Worm (Caenorhabditis elegans) whole organism, L4 larva: Measurements from ENCODE around the gene grk-1.

Experiments
- F37D6.2 ChIP-seq: sonication (generic microtip); optimal IDR thresholded peaks from 2 replicates; lab custom pipeline; 2016; ENCODE audit warnings: mild to moderate bottlenecking, missing genetic modification characterization, missing compliant biosample characterization
- F49E8.2 ChIP-seq: sonication (generic microtip); optimal IDR thresholded peaks from 2 replicates; lab custom pipeline; 2016; ENCODE audit warnings: missing compliant biosample characterization, mild to moderate bottlenecking, missing genetic modification characterization, borderline replicate concordance
- Y105C5A.15 ChIP-seq: fragments of 200-800 bp; sonication (Bioruptor generic); IDR thresholded peaks from 2 replicates; pipeline ENCODE4 v1.3.6; 2022; ENCODE audit warnings: missing genetic modification characterization, missing compliant biosample characterization
- Y5F2A.4 ChIP-seq: fragments of 200-800 bp; sonication (Bioruptor generic); optimal IDR thresholded peaks from 2 replicates; lab custom pipeline; 2018; ENCODE audit warnings: mild to moderate bottlenecking, missing genetic modification characterization, missing compliant biosample characterization
- Y75B8A.6 ChIP-seq: fragments of 200-800 bp; sonication (Bioruptor generic); IDR thresholded peaks from 2 replicates; pipeline ENCODE4 v1.3.6; 2022; ENCODE audit warnings: missing genetic modification reagents, missing genetic modification characterization, missing compliant biosample characterization
- ZK337.2 ChIP-seq: fragments of 200-800 bp; sonication (Bioruptor generic); IDR thresholded peaks from 2 replicates; pipeline ENCODE4 v1.3.6; 2022; ENCODE audit warnings: missing genetic modification reagents, missing genetic modification characterization, missing compliant biosample characterization
- aly-2 ChIP-seq: sonication (generic microtip); optimal IDR thresholded peaks from 2 replicates; lab custom pipeline; 2018; ENCODE audit warnings: missing biosample characterization, missing genetic modification characterization
- arid-1 ChIP-seq: fragments of 200-800 bp; sonication (Bioruptor generic); conservative IDR thresholded peaks from 2 replicates; pipeline ENCODE4 v1.3.6; 2022; ENCODE audit warnings: missing genetic modification reagents, missing genetic modification characterization, missing compliant biosample characterization
- attf-4 ChIP-seq: sonication (generic microtip); optimal IDR thresholded peaks from 3 replicates; lab custom pipeline; 2017; ENCODE audit warnings: missing biosample characterization, missing genetic modification characterization
- ceh-20 ChIP-seq: fragments of 200-800 bp; sonication (Bioruptor generic); IDR thresholded peaks from 2 replicates; pipeline ENCODE4 v1.3.6; 2022; ENCODE audit warnings: missing genetic modification reagents, missing genetic modification characterization, missing compliant biosample characterization
- ctbp-1 ChIP-seq: fragments of 200-800 bp; sonication (Bioruptor generic); IDR thresholded peaks from 2 replicates; pipeline ENCODE4 v1.3.6; 2022; ENCODE audit warnings: missing genetic modification reagents, missing genetic modification characterization, missing compliant biosample characterization
- daf-16 ChIP-seq, 3 experiments: sonication (generic microtip); optimal IDR thresholded peaks; 2 replicates each; lab custom pipeline; 2016 to 2017; ENCODE audit warnings: missing genetic modification characterization in 3 of 3, missing genetic modification reagents in 3 of 3, mild to moderate bottlenecking in 2 of 3, missing compliant biosample characterization in 2 of 3, missing biosample characterization in 1 of 3, moderate library complexity in 1 of 3
- daf-19 ChIP-seq: fragments of 200-800 bp; sonication (Bioruptor generic); conservative IDR thresholded peaks from 2 replicates; pipeline ENCODE4 v1.3.6; 2022; ENCODE audit warnings: missing genetic modification characterization, missing compliant biosample characterization
- dmd-6 ChIP-seq: fragments of 200-800 bp; sonication (Bioruptor generic); IDR thresholded peaks from 2 replicates; pipeline ENCODE4 v1.3.6; 2022; ENCODE audit warnings: missing genetic modification reagents, missing genetic modification characterization, missing compliant biosample characterization
- dmd-9 ChIP-seq: fragments of 200-800 bp; sonication (Bioruptor generic); IDR thresholded peaks from 2 replicates; pipeline ENCODE4 v1.3.6; 2022; ENCODE audit warnings: missing genetic modification reagents, missing genetic modification characterization, missing compliant biosample characterization
- dve-1 ChIP-seq: sonication (generic microtip); optimal IDR thresholded peaks from 2 replicates; lab custom pipeline; 2017; ENCODE audit warnings: antibody characterized with exemption, mild to moderate bottlenecking, missing genetic modification characterization, missing compliant biosample characterization; ENCODE audit not compliant: insufficient read depth
- egl-43 ChIP-seq: fragments of 200-800 bp; sonication (Bioruptor generic); IDR thresholded peaks from 2 replicates; pipeline ENCODE4 v1.3.6; 2022; ENCODE audit warnings: missing genetic modification reagents, missing genetic modification characterization, missing compliant biosample characterization
- hlh-11 ChIP-seq: fragments of 200-800 bp; sonication (Bioruptor generic); optimal IDR thresholded peaks from 2 replicates; lab custom pipeline; 2018; ENCODE audit warnings: mild to moderate bottlenecking, missing genetic modification characterization, missing compliant biosample characterization
- hmg-1.1 ChIP-seq: fragments of 200-800 bp; sonication (Bioruptor generic); IDR thresholded peaks from 2 replicates; pipeline ENCODE4 v1.3.6; 2022; ENCODE audit warnings: missing genetic modification reagents, missing genetic modification characterization, missing compliant biosample characterization
- lin-13 ChIP-seq: fragments of 150-350 bp; optimal IDR thresholded peaks from 2 replicates; lab custom pipeline; 2014; ENCODE audit warnings: missing biosample characterization, missing genetic modification reagents, missing genetic modification characterization
- lin-15B ChIP-seq: fragments of 150-350 bp; sonication (generic microtip); optimal IDR thresholded peaks from 3 replicates; lab custom pipeline; 2014; ENCODE audit warnings: missing biosample characterization, missing genetic modification characterization
- lin-39 ChIP-seq: fragments of 150-350 bp; optimal IDR thresholded peaks from 2 replicates; lab custom pipeline; 2014; ENCODE audit warnings: missing biosample characterization, missing genetic modification reagents, missing genetic modification characterization
- madf-5 ChIP-seq, 2 experiments: fragments of 200-800 bp; sonication (Bioruptor generic); IDR thresholded peaks; 2 replicates each; pipeline ENCODE4 v1.3.6; 2022; ENCODE audit warnings: missing compliant biosample characterization in 2 of 2, missing genetic modification characterization in 2 of 2
- mep-1 ChIP-seq: fragments of 150-350 bp; sonication (generic microtip); optimal IDR thresholded peaks from 3 replicates; lab custom pipeline; 2014; ENCODE audit warnings: missing biosample characterization, missing genetic modification characterization
- mes-2 ChIP-seq: sonication (generic microtip); optimal IDR thresholded peaks from 2 replicates; lab custom pipeline; 2016; ENCODE audit warnings: missing genotype, mild to moderate bottlenecking, missing genetic modification characterization, missing compliant biosample characterization; ENCODE audit not compliant: poor library complexity, severe bottlenecking
- nhr-10 ChIP-seq: fragments of 150-350 bp; optimal IDR thresholded peaks from 2 replicates; lab custom pipeline; 2014; ENCODE audit warnings: missing biosample characterization, missing genetic modification characterization
- nhr-102 ChIP-seq: sonication (generic microtip); optimal IDR thresholded peaks from 2 replicates; lab custom pipeline; 2016; ENCODE audit warnings: mild to moderate bottlenecking, missing genetic modification characterization, moderate library complexity, missing compliant biosample characterization
- nhr-11 ChIP-seq: fragments of 150-350 bp; optimal IDR thresholded peaks from 2 replicates; lab custom pipeline; 2014; ENCODE audit warnings: missing biosample characterization, missing genetic modification characterization
- nhr-48 ChIP-seq: sonication (generic microtip); optimal IDR thresholded peaks from 2 replicates; lab custom pipeline; 2016; ENCODE audit warnings: mild to moderate bottlenecking, missing genetic modification characterization, missing compliant biosample characterization
- nhr-6 ChIP-seq: fragments of 150-350 bp; optimal IDR thresholded peaks from 2 replicates; lab custom pipeline; 2014; ENCODE audit warnings: missing biosample characterization, missing genetic modification characterization
- nhr-76 ChIP-seq: fragments of 150-350 bp; optimal IDR thresholded peaks from 2 replicates; lab custom pipeline; 2014; ENCODE audit warnings: missing biosample characterization, missing genetic modification characterization
- rbr-2 ChIP-seq: sonication (generic microtip); optimal IDR thresholded peaks from 2 replicates; lab custom pipeline; 2016; ENCODE audit warnings: missing genotype, missing genetic modification characterization, missing compliant biosample characterization
- saeg-2 ChIP-seq: fragments of 200-800 bp; sonication (Bioruptor generic); IDR thresholded peaks from 2 replicates; pipeline ENCODE4 v1.3.6; 2022; ENCODE audit warnings: missing genetic modification reagents, missing genetic modification characterization, missing compliant biosample characterization
- sdz-12 ChIP-seq: fragments of 200-800 bp; sonication (Bioruptor generic); optimal IDR thresholded peaks from 2 replicates; lab custom pipeline; 2018; ENCODE audit warnings: mild to moderate bottlenecking, missing genetic modification characterization, missing compliant biosample characterization
- set-16 ChIP-seq: fragments of 200-800 bp; sonication (Bioruptor generic); IDR thresholded peaks from 2 replicates; pipeline ENCODE4 v1.3.6; 2022; ENCODE audit warnings: missing genetic modification reagents, missing genetic modification characterization, missing compliant biosample characterization
- snpc-1.2 ChIP-seq: fragments of 200-800 bp; sonication (Bioruptor generic); IDR thresholded peaks from 2 replicates; pipeline ENCODE4 v1.3.6; 2022; ENCODE audit warnings: missing genetic modification reagents, missing genetic modification characterization, missing compliant biosample characterization
- snpc-4 ChIP-seq: fragments of 150-350 bp; optimal IDR thresholded peaks from 2 replicates; lab custom pipeline; 2014; ENCODE audit warnings: missing biosample characterization, missing genetic modification characterization
- spr-3 ChIP-seq: fragments of 200-800 bp; sonication (Bioruptor generic); optimal IDR thresholded peaks from 2 replicates; lab custom pipeline; 2018; ENCODE audit warnings: mild to moderate bottlenecking, missing genetic modification characterization, missing compliant biosample characterization
- tra-1 ChIP-seq: fragments of 200-800 bp; sonication (Bioruptor generic); IDR thresholded peaks from 2 replicates; pipeline ENCODE4 v1.3.6; 2022; ENCODE audit warnings: missing genetic modification reagents, missing genetic modification characterization, missing compliant biosample characterization
- unc-62 ChIP-seq, 3 experiments: fragments of 150-350 bp in 1 of 3; sonication (generic microtip); optimal IDR thresholded peaks in 2 of 3; peaks in 1 of 3; 1 replicate in 1 of 3; 2 replicates in 2 of 3; lab custom pipeline; 2014 to 2017; ENCODE audit warnings: missing biosample characterization in 3 of 3, missing genetic modification characterization in 3 of 3, missing genetic modification reagents in 3 of 3, missing genotype in 1 of 3
- vab-7 ChIP-seq: fragments of 200-800 bp; sonication (Bioruptor generic); IDR thresholded peaks from 2 replicates; pipeline ENCODE4 v1.3.6; 2022; ENCODE audit warnings: missing genetic modification reagents, missing genetic modification characterization, missing compliant biosample characterization
- zag-1 ChIP-seq: fragments of 150-350 bp; optimal IDR thresholded peaks from 2 replicates; lab custom pipeline; 2014; ENCODE audit warnings: missing biosample characterization, missing genetic modification characterization
- zfp-3 ChIP-seq: fragments of 200-800 bp; sonication (Bioruptor generic); conservative IDR thresholded peaks from 2 replicates; pipeline ENCODE4 v1.3.6; 2022; ENCODE audit warnings: missing genetic modification reagents, missing genetic modification characterization, missing compliant biosample characterization

The grk-1 gene

ce11 chrX:10026347-10026746 lies 27.3 kb upstream of the grk-1 start (continued):
- TF ChIP-seq zag-1 (tag; lab: Kevin White, UChicago) (no peak), lin-13 (GFP tag; lab: Kevin White, UChicago) (no peak), arid-1 (no peak), nhr-10 (tag; lab: Kevin White, UChicago) (no peak), egl-43 (GFP tag; lab: Robert Waterston, UW) (no peak), nhr-6 (tag; lab: Kevin White, UChicago) (no peak), lin-39 (tag; lab: Kevin White, UChicago) (no peak), saeg-2 (GFP tag; lab: Robert Waterston, UW) (no peak), Y5F2A.4 (no peak), nhr-76 (tag; lab: Kevin White, UChicago) (no peak), sdz-12 (GFP tag; lab: Kevin White, UChicago) (no peak), ZK337.2 (GFP tag; lab: Robert Waterston, UW) (no peak), rbr-2 (tag; lab: Kevin White, UChicago) (peak; percentile 44), F37D6.2 (tag; lab: Kevin White, UChicago) (no peak), F49E8.2 (no peak)

ce11 chrX:10022016-10022415 lies 23.0 kb upstream of the grk-1 start, which contains the start of gene F42G10.1:
F42G10.1 (minus strand) TSS chrX:10022166.
- TF ChIP-seq daf-16 (GFP tag; optimal IDR thresholded peaks at IDR 0.05; lab: Kevin White, UChicago), result peak in 1 of 2 experiments; percentile 83
- TF ChIP-seq daf-16 (tag; optimal IDR thresholded peaks at IDR 0.05; lab: Kevin White, UChicago), result no peak
- TF ChIP-seq nhr-11 (tag; lab: Kevin White, UChicago), result peak; percentile 11
- TF ChIP-seq hlh-11 (tag; lab: Kevin White, UChicago), result peak; percentile 25
- no peak for TF ChIP-seq dmd-6 (GFP tag; lab: Robert Waterston, UW)

DNA sequence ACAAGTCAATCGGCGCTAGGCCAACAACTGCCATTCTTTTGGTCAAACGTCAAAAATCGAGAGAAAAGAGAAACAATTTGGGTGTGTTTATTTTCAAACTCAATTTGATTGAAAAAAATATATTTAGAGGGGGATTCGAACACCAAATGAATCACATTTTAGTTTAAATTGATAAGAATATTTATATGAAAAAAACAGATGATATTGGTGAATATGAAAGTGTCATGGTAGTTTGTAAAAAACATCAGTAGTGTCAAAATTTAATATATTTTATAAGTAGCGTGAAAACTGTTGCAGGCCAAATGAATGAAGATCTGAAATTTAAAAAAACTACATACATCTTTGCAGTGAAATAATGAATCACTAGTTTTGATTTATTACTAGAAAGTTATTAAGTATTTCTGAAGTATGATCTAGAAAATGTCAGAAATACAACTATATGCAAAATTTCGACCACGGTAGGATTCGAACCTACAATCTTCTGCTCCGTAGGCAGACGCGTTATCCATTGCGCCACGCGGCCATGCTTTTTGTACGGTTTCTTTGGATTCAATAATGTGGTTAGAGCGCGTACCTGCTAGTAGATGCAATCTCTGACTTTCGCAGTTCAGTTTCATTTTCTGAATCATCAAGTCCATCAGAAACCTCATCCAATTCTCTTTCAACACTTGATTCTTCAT lies 19.1 kb upstream of the grk-1 start, which contains the start of gene F19C6.4:
Gene F19C6.4 (minus strand): TSS at position 51 of the 680 bp plus-strand sequence.
- TF ChIP-seq set-16 (GFP tag; lab: Robert Waterston, UW), result no peak
- TF ChIP-seq spr-3 (GFP tag; lab: Kevin White, UChicago), result no peak
- TF ChIP-seq lin-15B (tag; lab: Kevin White, UChicago), result no peak
- 0 out of 2 replicates have a peak, but pooled peaks have one; percentile 74 for TF ChIP-seq Y105C5A.15 (GFP tag; lab: Robert Waterston, UW)
- TF ChIP-seq hmg-1.1, result 0 out of 2 replicates have a peak, but pooled peaks have one; percentile 36
- no peak for TF ChIP-seq Y75B8A.6
- no peak for TF ChIP-seq snpc-4 (tag; lab: Kevin White, UChicago)
- TF ChIP-seq daf-19 (GFP tag; lab: Robert Waterston, UW), result peak; percentile 75
- TF ChIP-seq vab-7, result peak; percentile 55; the same call in 1 of the 2 replicates
- no peak for TF ChIP-seq lin-13 (GFP tag; lab: Kevin White, UChicago)
- TF ChIP-seq aly-2 (tag; lab: Kevin White, UChicago), result no peak
- no peak for TF ChIP-seq dmd-9 (GFP tag; lab: Robert Waterston, UW)
- TF ChIP-seq mep-1 (tag; lab: Kevin White, UChicago), result no peak
- TF ChIP-seq ZK337.2 (GFP tag; lab: Robert Waterston, UW), result 0 out of 2 replicates have a peak, but pooled peaks have one; percentile 43
- TF ChIP-seq tra-1 (GFP tag; lab: Robert Waterston, UW), result peak; percentile 75
- TF ChIP-seq dmd-6 (GFP tag; lab: Robert Waterston, UW), result 0 out of 2 replicates have a peak, but pooled peaks have one; percentile 11
- peak; percentile 3 for TF ChIP-seq nhr-48 (tag; lab: Kevin White, UChicago)
- no peak for TF ChIP-seq attf-4 (tag; lab: Kevin White, UChicago)
- TF ChIP-seq nhr-102 (tag; lab: Kevin White, UChicago), result no peak
- TF ChIP-seq ceh-20 (GFP tag; lab: Robert Waterston, UW), result no peak
- TF ChIP-seq madf-5 (GFP tag; IDR thresholded peaks at IDR 0.05; lab: Robert Waterston, UW), result peak in 1 of 2 experiments; percentile 50; a peak in 1 of 4 replicates
- TF ChIP-seq daf-16 (GFP tag; optimal IDR thresholded peaks at IDR 0.05; lab: Kevin White, UChicago), result no peak
- peak; percentile 65 for TF ChIP-seq daf-16 (tag; optimal IDR thresholded peaks at IDR 0.05; lab: Kevin White, UChicago)
- TF ChIP-seq dve-1 (tag; lab: Kevin White, UChicago), result peak; percentile 36
- no peak for TF ChIP-seq mes-2 (tag; lab: Kevin White, UChicago)
- TF ChIP-seq snpc-1.2 (GFP tag; lab: Robert Waterston, UW), result peak; percentile 90
- TF ChIP-seq zfp-3 (GFP tag; lab: Robert Waterston, UW), result no peak
- TF ChIP-seq nhr-10 (tag; lab: Kevin White, UChicago), result no peak
- no peak for TF ChIP-seq nhr-76 (tag; lab: Kevin White, UChicago)
- TF ChIP-seq ctbp-1 (GFP tag; lab: Robert Waterston, UW), result no peak
- no peak for TF ChIP-seq lin-39 (tag; lab: Kevin White, UChicago)
- TF ChIP-seq unc-62 (GFP tag; optimal IDR thresholded peaks at IDR 0.05 in 1 of 2; lab: Kevin White, UChicago), result no peak
- no peak for TF ChIP-seq unc-62 (tag; optimal IDR thresholded peaks at IDR 0.05; lab: Kevin White, UChicago)
- no peak for TF ChIP-seq F37D6.2 (tag; lab: Kevin White, UChicago)
- peak; percentile 82 for TF ChIP-seq arid-1
